Worm (Caenorhabditis elegans) whole organism, L3 larva: ENCODE data around the gene cyp-31A5.
A peak's percentile ranks its signal among the peaks of the same experiment; 100 is the strongest.

Experiments
- aly-2 ChIP-seq: fragments of 150-350 bp; optimal IDR thresholded peaks from 2 replicates; lab custom pipeline; 2014; ENCODE audit warnings: missing biosample characterization, missing genetic modification characterization
- ama-1 ChIP-seq: fragments of 150-350 bp; optimal IDR thresholded peaks from 2 replicates; lab custom pipeline; 2018
- fkh-10 ChIP-seq: sonication (generic microtip); optimal IDR thresholded peaks from 2 replicates; lab custom pipeline; 2017; ENCODE audit warnings: missing biosample characterization, missing genetic modification reagents, missing genetic modification characterization
- fos-1 ChIP-seq: fragments of 150-350 bp; optimal IDR thresholded peaks from 2 replicates; lab custom pipeline; 2014; ENCODE audit warnings: missing biosample characterization, missing genetic modification characterization
- lin-39 ChIP-seq: fragments of 150-350 bp; optimal IDR thresholded peaks from 2 replicates; lab custom pipeline; 2018; ENCODE audit warnings: missing biosample characterization, missing genetic modification reagents, missing genetic modification characterization
- nhr-23 ChIP-seq: fragments of 150-350 bp; optimal IDR thresholded peaks from 2 replicates; lab custom pipeline; 2014; ENCODE audit warnings: missing biosample characterization, missing genetic modification reagents, missing genetic modification characterization
- nhr-25 ChIP-seq: sonication (generic microtip); optimal IDR thresholded peaks from 2 replicates; lab custom pipeline; 2017; ENCODE audit warnings: missing biosample characterization, missing genetic modification characterization
- nhr-28 ChIP-seq: fragments of 150-350 bp; optimal IDR thresholded peaks from 2 replicates; lab custom pipeline; 2014; ENCODE audit warnings: missing biosample characterization, missing genetic modification characterization
- nhr-43 ChIP-seq: sonication (generic microtip); optimal IDR thresholded peaks from 2 replicates; lab custom pipeline; 2016; ENCODE audit warnings: mild to moderate bottlenecking, missing genetic modification characterization, missing compliant biosample characterization; ENCODE audit not compliant: poor library complexity, severe bottlenecking
- unc-39 ChIP-seq: sonication (generic microtip); optimal IDR thresholded peaks from 4 replicates; lab custom pipeline; 2017; ENCODE audit warnings: missing biosample characterization, missing genetic modification characterization
- unc-62 ChIP-seq: fragments of 150-350 bp; sonication (generic microtip); optimal IDR thresholded peaks from 4 replicates; lab custom pipeline; 2014; ENCODE audit warnings: missing biosample characterization, missing genetic modification reagents, missing genetic modification characterization
- zag-1 ChIP-seq: fragments of 150-350 bp; optimal IDR thresholded peaks from 2 replicates; lab custom pipeline; 2014; ENCODE audit warnings: missing biosample characterization, missing genetic modification characterization
- ztf-11 ChIP-seq: fragments of 150-350 bp; optimal IDR thresholded peaks from 2 replicates; lab custom pipeline; 2014; ENCODE audit warnings: missing biosample characterization, missing genetic modification characterization

DNA sequence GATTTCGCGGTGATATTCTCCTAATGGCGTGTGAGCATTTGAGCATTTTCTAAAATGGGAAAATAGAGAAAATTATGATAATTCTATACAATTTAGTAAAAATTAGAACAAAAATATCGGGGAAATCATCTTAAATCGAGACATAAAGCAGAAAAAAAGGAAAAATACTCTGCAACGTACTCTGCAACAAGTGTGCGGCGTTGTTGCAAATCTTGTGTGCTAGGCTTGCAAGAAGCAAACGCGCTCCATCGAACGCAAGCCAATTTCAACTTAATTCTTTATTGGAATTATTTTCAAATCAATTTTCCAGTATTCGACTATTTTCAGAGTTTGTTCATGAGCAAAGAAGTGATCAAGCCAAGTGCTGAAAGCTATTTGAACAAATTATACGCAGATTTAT is 15.0 kb upstream of the cyp-31A5 start, which contains the start of the genes Y62E10A.20, Y62E10A.23 and mdt-9:
- TF ChIP-seq nhr-25 (tag; lab: Kevin White, UChicago) (peak; percentile 72), nhr-43 (tag; lab: Kevin White, UChicago) (peak; percentile 43), fos-1 (no peak), fkh-10 (peak; percentile 14), ztf-11 (tag; lab: Kevin White, UChicago) (no peak), zag-1 (no peak), nhr-23 (tag; lab: Kevin White, UChicago) (peak; percentile 81), ama-1 (peak; percentile 9), unc-62 (no peak), nhr-28 (tag; lab: Kevin White, UChicago) (no peak), lin-39 (tag; lab: Kevin White, UChicago) (peak; percentile 70), aly-2 (tag; lab: Kevin White, UChicago) (no peak), unc-39 (tag; lab: Kevin White, UChicago) (no peak)
